Worm (Caenorhabditis elegans): ENCODE data around the gene F35E8.13.

Gene F35E8.13

ce11 chrV:15912677-15913076, 10.4 kb upstream of the F35E8.13 start:
- TF ChIP-seq ref-1 (GFP tag; conservative IDR thresholded peaks at IDR 0.05) (no peak), ztf-23 (GFP tag; IDR thresholded peaks at IDR 0.05) (no peak), T22C8.4 (GFP tag; IDR thresholded peaks at IDR 0.05) (no peak), klf-2 (GFP tag; conservative IDR thresholded peaks at IDR 0.05) (no peak), cog-1 (tag; optimal IDR thresholded peaks at IDR 0.05) (no peak), flt-1 (GFP tag; IDR thresholded peaks at IDR 0.05) (no peak), med-1 (GFP tag; optimal IDR thresholded peaks at IDR 0.05; ENCODE audit: insufficient read depth) (no peak)

- TF ChIP-seq ref-1 (GFP tag; conservative IDR thresholded peaks at IDR 0.05), result no peak
- no peak for TF ChIP-seq tab-1 (GFP tag; IDR thresholded peaks at IDR 0.05)
- TF ChIP-seq T22C8.4 (GFP tag; IDR thresholded peaks at IDR 0.05), result no peak
- TF ChIP-seq cog-1 (tag; optimal IDR thresholded peaks at IDR 0.05), result no peak
- TF ChIP-seq flt-1 (GFP tag; IDR thresholded peaks at IDR 0.05), result no peak
- TF ChIP-seq ztf-29 (GFP tag; IDR thresholded peaks at IDR 0.05), result no peak
- TF ChIP-seq klf-2 (GFP tag; conservative IDR thresholded peaks at IDR 0.05), result no peak
- no peak for TF ChIP-seq ztf-23 (GFP tag; IDR thresholded peaks at IDR 0.05)
- TF ChIP-seq med-1 (GFP tag; optimal IDR thresholded peaks at IDR 0.05; ENCODE audit: insufficient read depth), result no peak
Measured at ce11 chrV:15913714-15914113, 9.4 kb upstream of the F35E8.13 start, which contains the start of gene F35E8.7. Gene F35E8.7, plus strand, starts transcription at chrV:15914014.

- TF ChIP-seq ref-1 (GFP tag; conservative IDR thresholded peaks at IDR 0.05), result no peak
- TF ChIP-seq klf-2 (GFP tag; conservative IDR thresholded peaks at IDR 0.05), result no peak
- no peak for TF ChIP-seq tab-1 (GFP tag; IDR thresholded peaks at IDR 0.05)
- TF ChIP-seq med-1 (GFP tag; optimal IDR thresholded peaks at IDR 0.05; ENCODE audit: insufficient read depth), result no peak
- no peak for TF ChIP-seq T22C8.4 (GFP tag; IDR thresholded peaks at IDR 0.05)
- no peak for TF ChIP-seq cog-1 (tag; optimal IDR thresholded peaks at IDR 0.05)
- no peak for TF ChIP-seq ztf-29 (GFP tag; IDR thresholded peaks at IDR 0.05)
Measured at ce11 chrV:15914774-15915173, 8.3 kb upstream of the F35E8.13 start.

ce11 chrV:15915307-15915706, 7.8 kb upstream of the F35E8.13 start:
- TF ChIP-seq klf-2 (GFP tag; conservative IDR thresholded peaks at IDR 0.05) (no peak), med-1 (GFP tag; optimal IDR thresholded peaks at IDR 0.05; ENCODE audit: insufficient read depth) (no peak), ztf-29 (GFP tag; IDR thresholded peaks at IDR 0.05) (no peak), ztf-23 (GFP tag; IDR thresholded peaks at IDR 0.05) (no peak), ref-1 (GFP tag; conservative IDR thresholded peaks at IDR 0.05) (no peak), flt-1 (GFP tag; IDR thresholded peaks at IDR 0.05) (no peak), T22C8.4 (GFP tag; IDR thresholded peaks at IDR 0.05) (no peak), tab-1 (GFP tag; IDR thresholded peaks at IDR 0.05) (no peak), cog-1 (tag; optimal IDR thresholded peaks at IDR 0.05) (no peak)

DNA sequence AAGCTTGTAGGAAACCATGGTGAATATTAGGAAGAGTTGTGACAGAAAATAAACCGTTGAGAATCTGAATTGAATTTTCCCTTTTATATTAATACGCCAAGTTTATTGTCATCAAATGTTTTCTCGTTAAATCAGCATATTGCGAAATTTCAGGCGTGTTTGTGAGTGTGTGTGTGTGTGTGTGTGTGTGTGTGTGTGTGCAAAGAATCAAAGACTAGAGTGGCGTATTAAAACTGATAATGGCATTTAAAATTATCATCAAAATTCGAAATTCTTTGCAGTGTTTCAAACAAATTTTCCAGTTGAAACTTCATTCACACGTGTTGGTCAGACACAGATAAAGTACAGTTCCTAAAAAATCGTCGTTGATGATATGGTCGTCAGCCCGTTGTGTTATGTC, 7.2 kb upstream of the F35E8.13 start, which contains the start of gene gst-38:
Gene gst-38 (minus strand): TSS at position 152 of the 400 bp plus-strand sequence.
- TF ChIP-seq tab-1 (GFP tag; IDR thresholded peaks at IDR 0.05), result no peak
- no peak for TF ChIP-seq cog-1 (tag; optimal IDR thresholded peaks at IDR 0.05)

ce11 chrV:15917458-15917857, 5.6 kb upstream of the F35E8.13 start, which contains the start of gene F35E8.9:
Gene F35E8.9, minus strand, starts transcription at chrV:15917558.
- TF ChIP-seq flt-1 (GFP tag; IDR thresholded peaks at IDR 0.05) (no peak), T22C8.4 (GFP tag; IDR thresholded peaks at IDR 0.05) (no peak), klf-2 (GFP tag; conservative IDR thresholded peaks at IDR 0.05) (no peak), ztf-29 (GFP tag; IDR thresholded peaks at IDR 0.05) (no peak)

ce11 chrV:15920273-15920672, 2.8 kb upstream of the F35E8.13 start, which contains the start of gene F35E8.10:
Gene F35E8.10, minus strand, starts transcription at chrV:15920373.
- no peak for TF ChIP-seq ref-1 (GFP tag; conservative IDR thresholded peaks at IDR 0.05)
- no peak for TF ChIP-seq tab-1 (GFP tag; IDR thresholded peaks at IDR 0.05)
- no peak for TF ChIP-seq cog-1 (tag; optimal IDR thresholded peaks at IDR 0.05)
- no peak for TF ChIP-seq ztf-29 (GFP tag; IDR thresholded peaks at IDR 0.05)

DNA sequence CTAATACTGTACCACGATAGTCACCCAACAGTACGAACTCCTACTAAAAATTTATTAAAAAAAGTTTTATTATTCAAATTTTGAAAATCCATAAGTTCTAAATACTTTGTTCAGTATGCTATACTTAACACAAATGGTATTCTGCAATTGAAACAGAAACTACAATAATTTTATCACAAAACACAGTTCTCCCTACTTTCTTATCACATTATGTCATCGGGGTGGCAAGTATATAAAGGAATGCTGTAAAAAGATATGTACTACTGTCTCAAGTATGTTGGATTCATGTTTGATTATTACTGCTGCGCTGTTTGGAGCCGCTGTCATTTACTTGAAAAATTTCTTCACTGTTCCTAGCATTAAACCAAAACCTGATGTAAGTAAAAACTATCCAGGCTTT, 2.0 kb upstream of the F35E8.13 start, which contains the start of gene cdr-1:
Gene cdr-1 (plus strand): TSS at position 208 of the 400 bp plus-strand sequence.
- TF ChIP-seq T22C8.4 (GFP tag; IDR thresholded peaks at IDR 0.05), result no peak
- no peak for TF ChIP-seq ref-1 (GFP tag; conservative IDR thresholded peaks at IDR 0.05)
- TF ChIP-seq med-1 (GFP tag; optimal IDR thresholded peaks at IDR 0.05; ENCODE audit: insufficient read depth), result no peak
- TF ChIP-seq ztf-29 (GFP tag; IDR thresholded peaks at IDR 0.05), result no peak
- TF ChIP-seq tab-1 (GFP tag; IDR thresholded peaks at IDR 0.05), result no peak
- no peak for TF ChIP-seq cog-1 (tag; optimal IDR thresholded peaks at IDR 0.05)
- TF ChIP-seq klf-2 (GFP tag; conservative IDR thresholded peaks at IDR 0.05), result no peak
- TF ChIP-seq flt-1 (GFP tag; IDR thresholded peaks at IDR 0.05), result no peak
- TF ChIP-seq ztf-23 (GFP tag; IDR thresholded peaks at IDR 0.05), result no peak

- no peak for TF ChIP-seq cog-1 (tag; optimal IDR thresholded peaks at IDR 0.05)
- no peak for TF ChIP-seq med-1 (GFP tag; optimal IDR thresholded peaks at IDR 0.05; ENCODE audit: insufficient read depth)
- TF ChIP-seq tab-1 (GFP tag; IDR thresholded peaks at IDR 0.05), result no peak
- no peak for TF ChIP-seq T22C8.4 (GFP tag; IDR thresholded peaks at IDR 0.05)
- TF ChIP-seq ztf-29 (GFP tag; IDR thresholded peaks at IDR 0.05), result no peak
- TF ChIP-seq klf-2 (GFP tag; conservative IDR thresholded peaks at IDR 0.05), result no peak
- TF ChIP-seq ztf-23 (GFP tag; IDR thresholded peaks at IDR 0.05), result no peak
- TF ChIP-seq flt-1 (GFP tag; IDR thresholded peaks at IDR 0.05), result no peak
- no peak for TF ChIP-seq ref-1 (GFP tag; conservative IDR thresholded peaks at IDR 0.05)
Measured at ce11 chrV:15924307-15924706, 1.2 kb downstream of the F35E8.13 start, which contains the start of gene nhr-108. Gene nhr-108, minus strand, starts transcription at chrV:15924472.

- TF ChIP-seq ztf-23 (GFP tag; IDR thresholded peaks at IDR 0.05), result no peak
- no peak for TF ChIP-seq klf-2 (GFP tag; conservative IDR thresholded peaks at IDR 0.05)
- no peak for TF ChIP-seq cog-1 (tag; optimal IDR thresholded peaks at IDR 0.05)
- TF ChIP-seq flt-1 (GFP tag; IDR thresholded peaks at IDR 0.05), result no peak
- no peak for TF ChIP-seq ref-1 (GFP tag; conservative IDR thresholded peaks at IDR 0.05)
- no peak for TF ChIP-seq tab-1 (GFP tag; IDR thresholded peaks at IDR 0.05)
- TF ChIP-seq ztf-29 (GFP tag; IDR thresholded peaks at IDR 0.05), result no peak
- TF ChIP-seq T22C8.4 (GFP tag; IDR thresholded peaks at IDR 0.05), result no peak
- TF ChIP-seq med-1 (GFP tag; optimal IDR thresholded peaks at IDR 0.05; ENCODE audit: insufficient read depth), result no peak
Measured at ce11 chrV:15928325-15928724, 5.2 kb downstream of the F35E8.13 start, which contains the start of gene pzf-1. Gene pzf-1, minus strand, starts transcription at chrV:15928425.

All from whole organism, midembryonic.